Fruit fly (Drosophila melanogaster): ENCODE results near the gene CG1571.

Gene CG1571

DNA sequence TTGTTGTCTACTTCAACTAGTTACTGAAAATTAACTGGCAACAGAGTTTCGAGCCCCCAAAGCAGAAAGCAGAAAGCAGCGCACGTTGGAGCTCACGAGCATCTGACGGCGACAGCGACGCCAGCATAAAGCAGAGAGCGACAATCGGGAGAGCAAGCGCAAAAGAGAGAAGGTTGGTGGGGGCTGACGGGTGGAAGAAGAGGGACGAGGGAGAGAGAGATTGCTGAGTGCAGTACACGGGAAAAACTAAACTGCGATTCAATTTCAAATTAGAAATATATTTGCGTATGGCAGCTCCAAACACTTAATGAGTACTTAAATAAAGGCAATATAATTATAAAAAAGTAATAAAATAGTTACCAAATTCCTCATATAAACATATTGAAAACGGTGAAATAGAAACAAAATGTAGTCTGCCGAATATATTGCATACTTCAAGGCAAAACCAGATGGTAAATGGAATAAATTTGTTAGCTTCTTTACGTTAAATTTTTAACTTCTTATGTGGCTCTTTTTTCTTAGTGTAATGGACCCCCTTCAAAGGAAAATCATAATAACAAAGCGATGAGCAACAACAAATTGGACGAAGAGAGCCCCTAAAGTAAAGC is 16.5 kb downstream of the CG1571 start (continued):
- peak; percentile 86 for TF ChIP-seq CG11247 (GFP tag; IDR thresholded peaks at IDR 0.05)
- TF ChIP-seq CG8281 (tag; optimal IDR thresholded peaks at IDR 0.05): peak; percentile 83
- TF ChIP-seq ERR (GFP tag; optimal IDR thresholded peaks at IDR 0.05): peak; percentile 44
- no peak; the same call in 1 of the 2 replicates for TF ChIP-seq dan (GFP tag; IDR thresholded peaks at IDR 0.05)
- peak; percentile 87 for TF ChIP-seq CG9932 (GFP tag; IDR thresholded peaks at IDR 0.05)
- TF ChIP-seq CG9609 (GFP tag; optimal IDR thresholded peaks at IDR 0.05): peak; percentile 78
- no peak for TF ChIP-seq HmgD (GFP tag; optimal IDR thresholded peaks at IDR 0.05)
- no peak for TF ChIP-seq CG2129 (GFP tag; IDR thresholded peaks at IDR 0.05; ENCODE audit: partially characterized antibody)
- peak; percentile 61; the same call in 1 of the 2 replicates for TF ChIP-seq sens-2 (GFP tag; IDR thresholded peaks at IDR 0.05)
- TF ChIP-seq twi (tag; optimal IDR thresholded peaks at IDR 0.05): peak; percentile 90
- TF ChIP-seq corto (GFP tag; optimal IDR thresholded peaks at IDR 0.05): peak; percentile 83
- TF ChIP-seq run (tag; optimal IDR thresholded peaks at IDR 0.05): peak; percentile 94
- TF ChIP-seq Bteb2 (GFP tag; optimal IDR thresholded peaks at IDR 0.05): peak; percentile 85
- TF ChIP-seq btn (GFP tag; optimal IDR thresholded peaks at IDR 0.05): peak; percentile 6
- TF ChIP-seq jing (GFP tag; optimal IDR thresholded peaks at IDR 0.05): peak; percentile 88
- TF ChIP-seq luna (GFP tag; optimal IDR thresholded peaks at IDR 0.05): peak; percentile 35
- TF ChIP-seq gro (GFP tag; optimal IDR thresholded peaks at IDR 0.05): no peak
- TF ChIP-seq CG4820 (GFP tag; optimal IDR thresholded peaks at IDR 0.05): peak; percentile 91
- TF ChIP-seq CG31224 (GFP tag; IDR thresholded peaks at IDR 0.05): peak; percentile 83
- peak; percentile 98 for TF ChIP-seq dmrt99B (tag; optimal IDR thresholded peaks at IDR 0.05)
- peak; percentile 87 for TF ChIP-seq stc (GFP tag; IDR thresholded peaks at IDR 0.05)
- TF ChIP-seq CG10431 (GFP tag; optimal IDR thresholded peaks at IDR 0.05): peak; percentile 91
- peak; percentile 96 for TF ChIP-seq dysf (GFP tag; IDR thresholded peaks at IDR 0.05)
- peak; percentile 95 for TF ChIP-seq ATbp (GFP tag; optimal IDR thresholded peaks at IDR 0.05)
- TF ChIP-seq mam (GFP tag; optimal IDR thresholded peaks at IDR 0.05): peak; percentile 86
- peak; percentile 55 for TF ChIP-seq CG17802 (tag; optimal IDR thresholded peaks at IDR 0.05)
- TF ChIP-seq pita (GFP tag; optimal IDR thresholded peaks at IDR 0.05): no peak
- no peak for TF ChIP-seq tll (GFP tag; optimal IDR thresholded peaks at IDR 0.05)
- TF ChIP-seq ci (GFP tag; IDR thresholded peaks at IDR 0.05): peak; percentile 80
- TF ChIP-seq H2.0 (GFP tag; IDR thresholded peaks at IDR 0.05): peak; percentile 88
- no peak for TF ChIP-seq cad (GFP tag; optimal IDR thresholded peaks at IDR 0.05)
- peak; percentile 93 for TF ChIP-seq CG1602 (GFP tag; optimal IDR thresholded peaks at IDR 0.05)
- peak; percentile 75 for TF ChIP-seq Atf-2 (GFP tag; optimal IDR thresholded peaks at IDR 0.05)
- TF ChIP-seq Hsf (GFP tag; optimal IDR thresholded peaks at IDR 0.05): peak; percentile 89
- peak; percentile 95 for TF ChIP-seq Fer3 (tag; optimal IDR thresholded peaks at IDR 0.05)
- TF ChIP-seq CG7928 (GFP tag; optimal IDR thresholded peaks at IDR 0.05): peak; percentile 71
- peak; percentile 91 for TF ChIP-seq CG9437 (GFP tag; optimal IDR thresholded peaks at IDR 0.05)
- TF ChIP-seq fd102C (GFP tag; optimal IDR thresholded peaks at IDR 0.05): no peak
- peak; percentile 69 for TF ChIP-seq disco-r (GFP tag; optimal IDR thresholded peaks at IDR 0.05)
- TF ChIP-seq dmrt11E (tag; optimal IDR thresholded peaks at IDR 0.05): peak; percentile 88
- peak; percentile 92 for TF ChIP-seq caup (GFP tag; optimal IDR thresholded peaks at IDR 0.05; ENCODE audit: severe bottlenecking)
- TF ChIP-seq pnt (GFP tag; optimal IDR thresholded peaks at IDR 0.05): peak; percentile 82
- TF ChIP-seq Awh (GFP tag; IDR thresholded peaks at IDR 0.05): peak; percentile 85
- peak; percentile 98 for TF ChIP-seq CoRest (tag; optimal IDR thresholded peaks at IDR 0.05)
- no peak for TF ChIP-seq cg (GFP tag; optimal IDR thresholded peaks at IDR 0.05)
- peak; percentile 70 for TF ChIP-seq rib (GFP tag; IDR thresholded peaks at IDR 0.05)
- TF ChIP-seq CkIIα-i1 (GFP tag; IDR thresholded peaks at IDR 0.05): peak; percentile 51; the same call in 1 of the 2 replicates
- TF ChIP-seq Stat92E (GFP tag; optimal IDR thresholded peaks at IDR 0.05): peak in 1 of 3 experiments; percentile 90
- TF ChIP-seq tna (GFP tag; IDR thresholded peaks at IDR 0.05; ENCODE audit: partially characterized antibody): no peak
- peak; percentile 49; the same call in 1 of the 3 replicates for TF ChIP-seq Optix (GFP tag; IDR thresholded peaks at IDR 0.05)
